Fruit fly (Drosophila melanogaster) whole organism, embryonic: Measurements from ENCODE around the gene Ubi-p63E.
A peak's percentile ranks its signal among the peaks of the same experiment; 100 is the strongest.

Experiments used
- Awh ChIP-seq: fragments of 200-800 bp; sonication (Bioruptor generic); IDR thresholded peaks from 2 replicates; pipeline ENCODE4, ENCODE4 v1.3.6; 2022; ENCODE audit warnings: missing biosample characterization, missing genetic modification characterization
- Blimp-1 ChIP-seq: fragments of 200-800 bp; sonication (Bioruptor generic); optimal IDR thresholded peaks from 3 replicates; lab custom pipeline; 2018; ENCODE audit warnings: missing biosample characterization, missing genetic modification characterization, mild to moderate bottlenecking, moderate library complexity, missing genetic modification reagents
- CG10274 ChIP-seq: fragments of 200-800 bp; sonication (Bioruptor generic); optimal IDR thresholded peaks from 3 replicates; lab custom pipeline; 2017; ENCODE audit warnings: missing biosample characterization, mild to moderate bottlenecking, missing genetic modification characterization
- CG10959 ChIP-seq: fragments of 200-800 bp; sonication (Bioruptor generic); IDR thresholded peaks from 2 replicates; pipeline ENCODE4 v1.3.6; 2022; ENCODE audit warnings: missing biosample characterization, missing genetic modification characterization
- CG12071 ChIP-seq: fragments of 200-800 bp; sonication (Bioruptor generic); optimal IDR thresholded peaks from 3 replicates; lab custom pipeline; 2018; ENCODE audit warnings: missing biosample characterization, mild to moderate bottlenecking, missing genetic modification characterization
- CG12236 ChIP-seq: fragments of 200-800 bp; sonication (Bioruptor generic); optimal IDR thresholded peaks from 2 replicates; lab custom pipeline; 2016; ENCODE audit warnings: missing biosample characterization, missing genetic modification characterization
- CG12659 ChIP-seq: fragments of 200-800 bp; sonication (Bioruptor generic); optimal IDR thresholded peaks from 3 replicates; lab custom pipeline; 2017; ENCODE audit warnings: mild to moderate bottlenecking, missing biosample characterization, missing genetic modification reagents, missing genetic modification characterization
- CG14965 ChIP-seq: fragments of 200-800 bp; sonication (Bioruptor generic); optimal IDR thresholded peaks from 2 replicates; lab custom pipeline; 2016; ENCODE audit warnings: missing biosample characterization, missing genetic modification characterization, borderline replicate concordance
- CG1529 ChIP-seq: fragments of 200-800 bp; sonication (Bioruptor generic); optimal IDR thresholded peaks from 3 replicates; lab custom pipeline; 2018; ENCODE audit warnings: missing biosample characterization, missing genetic modification characterization
- CG15696 ChIP-seq: fragments of 200-800 bp; sonication (Bioruptor generic); optimal IDR thresholded peaks from 2 replicates; lab custom pipeline; 2019; ENCODE audit warnings: missing biosample characterization, mild to moderate bottlenecking, missing genetic modification characterization, moderate library complexity
- CG1603 ChIP-seq: fragments of 200-800 bp; sonication (Bioruptor generic); optimal IDR thresholded peaks from 2 replicates; lab custom pipeline; 2019; ENCODE audit warnings: missing biosample characterization, mild to moderate bottlenecking, missing genetic modification characterization, moderate library complexity
- CG16863 ChIP-seq: fragments of 200-800 bp; sonication (Bioruptor generic); optimal IDR thresholded peaks from 3 replicates; lab custom pipeline; 2016; ENCODE audit warnings: missing biosample characterization, missing genetic modification characterization
- CG2889 ChIP-seq: fragments of 200-800 bp; sonication (Bioruptor generic); IDR thresholded peaks from 3 replicates; pipeline ENCODE4 v1.3.6; 2022; ENCODE audit warnings: missing biosample characterization, missing genetic modification characterization
- CG3407 ChIP-seq: fragments of 200-800 bp; sonication (Bioruptor generic); optimal IDR thresholded peaks from 2 replicates; lab custom pipeline; 2018; ENCODE audit warnings: missing biosample characterization, mild to moderate bottlenecking, missing genetic modification characterization
- CG4404 ChIP-seq: fragments of 200-800 bp; sonication (Bioruptor generic); IDR thresholded peaks from 2 replicates; pipeline ENCODE4 v1.3.6; 2022; ENCODE audit warnings: missing biosample characterization, missing genetic modification characterization
- CG6689 ChIP-seq: fragments of 200-800 bp; sonication (Bioruptor generic); IDR thresholded peaks from 2 replicates; pipeline ENCODE4 v1.3.6; 2022; ENCODE audit warnings: missing biosample characterization, missing genetic modification characterization
- CG7556 ChIP-seq: fragments of 200-800 bp; sonication (Bioruptor generic); optimal IDR thresholded peaks from 2 replicates; lab custom pipeline; 2017; ENCODE audit warnings: missing biosample characterization, mild to moderate bottlenecking, missing genetic modification characterization
- CG7839 ChIP-seq: fragments of 200-800 bp; sonication (Bioruptor generic); optimal IDR thresholded peaks from 3 replicates; lab custom pipeline; 2018; ENCODE audit warnings: missing biosample characterization, mild to moderate bottlenecking, missing genetic modification characterization, moderate library complexity
- CG7928 ChIP-seq: fragments of 200-800 bp; sonication (Bioruptor generic); optimal IDR thresholded peaks from 2 replicates; lab custom pipeline; 2017; ENCODE audit warnings: missing biosample characterization, mild to moderate bottlenecking, missing genetic modification characterization
- CG7963 ChIP-seq: fragments of 200-800 bp; sonication (Bioruptor generic); IDR thresholded peaks from 3 replicates; pipeline ENCODE4 v1.3.6; 2022; ENCODE audit warnings: missing biosample characterization, missing genetic modification characterization; ENCODE audit not compliant: partially characterized antibody
- CG7987 ChIP-seq: fragments of 200-800 bp; sonication (Bioruptor generic); optimal IDR thresholded peaks from 2 replicates; lab custom pipeline; 2018; ENCODE audit warnings: missing biosample characterization, mild to moderate bottlenecking, missing genetic modification characterization, moderate library complexity
- CG8089 ChIP-seq: fragments of 200-800 bp; sonication (Bioruptor generic); optimal IDR thresholded peaks from 3 replicates; lab custom pipeline; 2016; ENCODE audit warnings: missing biosample characterization, missing genetic modification characterization
- CHES-1-like ChIP-seq: fragments of 200-800 bp; sonication (Bioruptor generic); optimal IDR thresholded peaks from 2 replicates; lab custom pipeline; 2016; ENCODE audit warnings: missing biosample characterization, missing genetic modification characterization
- CkIIα-i1 ChIP-seq: fragments of 200-800 bp; sonication (Bioruptor generic); IDR thresholded peaks from 2 replicates; pipeline ENCODE4 v1.3.6; 2022; ENCODE audit warnings: missing biosample characterization, missing genetic modification characterization
- E2f1 ChIP-seq: fragments of 200-800 bp; sonication (Bioruptor generic); IDR thresholded peaks from 2 replicates; pipeline ENCODE4 v1.3.6; 2022; ENCODE audit warnings: missing biosample characterization, missing genetic modification characterization
- Ets65A ChIP-seq: fragments of 200-800 bp; sonication (Bioruptor generic); peaks from one replicate; lab custom pipeline; 2016; ENCODE audit warnings: missing biosample characterization, missing genetic modification characterization
- HmgD ChIP-seq: fragments of 200-800 bp; sonication (Bioruptor generic); optimal IDR thresholded peaks from 3 replicates; lab custom pipeline; 2016; ENCODE audit warnings: missing biosample characterization, missing genetic modification characterization
- Jarid2 ChIP-seq: fragments of 200-800 bp; sonication (Bioruptor generic); optimal IDR thresholded peaks from 3 replicates; lab custom pipeline; 2017; ENCODE audit warnings: mild to moderate bottlenecking, missing biosample characterization, missing genetic modification reagents, missing genetic modification characterization
- Kr ChIP-seq: fragments of 200-800 bp; sonication (Bioruptor generic); optimal IDR thresholded peaks from 2 replicates; lab custom pipeline; 2017; ENCODE audit warnings: missing biosample characterization, mild to moderate bottlenecking, missing genetic modification characterization
- Lhr ChIP-seq: fragments of 200-800 bp; sonication (Bioruptor generic); optimal IDR thresholded peaks from 3 replicates; lab custom pipeline; 2017; ENCODE audit warnings: mild to moderate bottlenecking, missing biosample characterization, missing genetic modification reagents, missing genetic modification characterization
- NK7.1 ChIP-seq: fragments of 200-800 bp; sonication (Bioruptor generic); optimal IDR thresholded peaks from 3 replicates; lab custom pipeline; 2016; ENCODE audit warnings: missing biosample characterization, missing genetic modification characterization
- Nf-YB ChIP-seq: fragments of 200-800 bp; sonication (Bioruptor generic); optimal IDR thresholded peaks from 3 replicates; lab custom pipeline; 2019; ENCODE audit warnings: missing biosample characterization, mild to moderate bottlenecking, missing genetic modification characterization, moderate library complexity
- NfI ChIP-seq: fragments of 200-800 bp; sonication (Bioruptor generic); optimal IDR thresholded peaks from 3 replicates; lab custom pipeline; 2018; ENCODE audit warnings: missing biosample characterization, mild to moderate bottlenecking, missing genetic modification characterization, moderate library complexity
- Optix ChIP-seq: fragments of 200-800 bp; sonication (Bioruptor generic); IDR thresholded peaks from 3 replicates; pipeline ENCODE4 v1.3.6; 2022; ENCODE audit warnings: missing biosample characterization, missing genetic modification characterization
- Ptx1 ChIP-seq: fragments of 200-800 bp; sonication (Bioruptor generic); IDR thresholded peaks from 2 replicates; pipeline ENCODE4 v1.3.6; 2022; ENCODE audit warnings: missing biosample characterization, missing genetic modification characterization
- Trl ChIP-seq, 3 experiments: fragments of >200 bp in 2 of 3; fragments of 200-800 bp in 1 of 3; sonication (Bioruptor generic) in 1 of 3; optimal IDR thresholded peaks; 2 replicates in 1 of 3; 3 replicates in 2 of 3; lab custom pipeline; 2016 to 2017; ENCODE audit warnings: missing biosample characterization in 1 of 3, missing genetic modification characterization in 1 of 3
- ap ChIP-seq: fragments of 200-800 bp; sonication (Bioruptor generic); IDR thresholded peaks from 2 replicates; pipeline ENCODE4 v1.3.6; 2022; ENCODE audit warnings: missing biosample characterization, missing genetic modification characterization
- ase ChIP-seq: fragments of 200-800 bp; sonication (Bioruptor generic); IDR thresholded peaks from 3 replicates; pipeline ENCODE4 v1.3.6; 2022; ENCODE audit warnings: missing biosample characterization, missing genetic modification characterization
- cad ChIP-seq: fragments of >200 bp; optimal IDR thresholded peaks from 2 replicates; lab custom pipeline; 2017; ENCODE audit warnings: missing biosample characterization, missing genetic modification characterization
- cg ChIP-seq: fragments of 200-800 bp; sonication (Bioruptor generic); optimal IDR thresholded peaks from 3 replicates; lab custom pipeline; 2019; ENCODE audit warnings: missing biosample characterization, mild to moderate bottlenecking, missing genetic modification characterization, moderate library complexity
- fd102C ChIP-seq: fragments of 200-800 bp; sonication (Bioruptor generic); optimal IDR thresholded peaks from 2 replicates; lab custom pipeline; 2018; ENCODE audit warnings: missing biosample characterization, mild to moderate bottlenecking, missing genetic modification characterization, moderate library complexity
- onecut ChIP-seq: fragments of 200-800 bp; sonication (Bioruptor generic); IDR thresholded peaks from 2 replicates; pipeline ENCODE4 v1.3.6; 2022; ENCODE audit warnings: missing biosample characterization, missing genetic modification characterization
- pzg ChIP-seq: fragments of 200-800 bp; sonication (Bioruptor generic); optimal IDR thresholded peaks from 3 replicates; lab custom pipeline; 2018; ENCODE audit warnings: missing biosample characterization, mild to moderate bottlenecking, missing genetic modification characterization, moderate library complexity
- ranshi ChIP-seq: fragments of 200-800 bp; sonication (Bioruptor generic); IDR thresholded peaks from 2 replicates; pipeline ENCODE4 v1.3.6; 2022; ENCODE audit warnings: missing biosample characterization, missing genetic modification characterization
- sens ChIP-seq: fragments of 200-800 bp; sonication (Bioruptor generic); peaks from one replicate; lab custom pipeline; 2016; ENCODE audit warnings: missing biosample characterization, missing genetic modification characterization
- ssp ChIP-seq: fragments of 200-800 bp; sonication (Bioruptor generic); IDR thresholded peaks from 2 replicates; pipeline ENCODE4 v1.3.6; 2022; ENCODE audit warnings: missing biosample characterization, missing genetic modification characterization
- trh ChIP-seq: fragments of 200-800 bp; sonication (Bioruptor generic); optimal IDR thresholded peaks from 2 replicates; lab custom pipeline; 2016; ENCODE audit warnings: missing biosample characterization, missing genetic modification characterization
- ttk ChIP-seq: fragments of 200-800 bp; sonication (Bioruptor generic); IDR thresholded peaks from 2 replicates; pipeline ENCODE4 v2.1.2; 2022; ENCODE audit warnings: missing biosample characterization, missing genetic modification characterization
- tup ChIP-seq: fragments of 200-800 bp; sonication (Bioruptor generic); optimal IDR thresholded peaks from 2 replicates; lab custom pipeline; 2016; ENCODE audit warnings: missing biosample characterization, mild to moderate bottlenecking, missing genetic modification characterization, moderate library complexity
- vvl ChIP-seq: fragments of 200-800 bp; sonication (Bioruptor generic); IDR thresholded peaks from 2 replicates; pipeline ENCODE4 v1.3.6; 2022; ENCODE audit warnings: missing biosample characterization, missing genetic modification characterization
- zf30C ChIP-seq: fragments of 200-800 bp; sonication (Bioruptor generic); optimal IDR thresholded peaks from 3 replicates; lab custom pipeline; 2018; ENCODE audit warnings: missing biosample characterization, mild to moderate bottlenecking, missing genetic modification characterization

The Ubi-p63E gene

DNA sequence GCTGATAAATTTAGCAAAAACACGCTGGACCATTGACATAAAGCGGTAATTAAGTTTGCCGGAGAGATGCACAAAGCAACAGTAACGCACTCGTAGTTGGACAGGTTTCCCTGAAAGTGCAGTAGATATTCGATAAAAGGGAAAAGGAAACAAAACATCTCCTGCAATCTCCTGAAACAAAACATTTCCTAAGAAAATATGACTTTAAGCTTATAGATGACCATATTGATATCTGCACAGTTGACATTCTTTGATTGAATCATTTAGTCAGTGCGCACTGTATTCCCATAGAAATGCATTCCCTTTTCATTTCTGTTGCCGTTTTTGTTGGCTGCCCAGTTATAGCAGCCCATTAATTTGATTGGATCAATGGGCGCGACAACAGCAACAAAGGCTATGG lies 50.1 kb downstream of the Ubi-p63E start (continued):
- peak; percentile 56 for TF ChIP-seq Blimp-1 (GFP tag; lab: Kevin White, UChicago)
- TF ChIP-seq CG12659 (GFP tag; lab: Kevin White, UChicago) = peak; percentile 30
- no peak for TF ChIP-seq Jarid2 (GFP tag; lab: Kevin White, UChicago)
- TF ChIP-seq Kr (GFP tag; lab: Kevin White, UChicago) = no peak
- peak; percentile 47 for TF ChIP-seq CG3407 (GFP tag; lab: Kevin White, UChicago)
- TF ChIP-seq onecut (GFP tag; lab: Robert Waterston, UW) = peak; percentile 40
- TF ChIP-seq Awh (GFP tag; lab: Robert Waterston, UW) = peak; percentile 90
- TF ChIP-seq CG7556 (GFP tag; lab: Kevin White, UChicago) = peak; percentile 22
- TF ChIP-seq Nf-YB (GFP tag; lab: Kevin White, UChicago) = peak; percentile 65
- no peak for TF ChIP-seq cg
- peak; percentile 87 for TF ChIP-seq CG1603 (tag; lab: Kevin White, UChicago)
- TF ChIP-seq CG2889 (GFP tag; lab: Robert Waterston, UW) = no peak
- TF ChIP-seq trh (GFP tag; lab: Kevin White, UChicago) = peak; percentile 7
- peak; percentile 72 for TF ChIP-seq CG6689
- no peak for TF ChIP-seq CG7928
- TF ChIP-seq CG7963 (GFP tag; lab: Robert Waterston, UW) = no peak
- peak; percentile 69 for TF ChIP-seq ttk (GFP tag; lab: Robert Waterston, UW)
- TF ChIP-seq fd102C (GFP tag; lab: Kevin White, UChicago) = peak; percentile 32
- peak; percentile 59 for TF ChIP-seq CG15696 (tag; lab: Kevin White, UChicago)
- peak; percentile 42 for TF ChIP-seq tup (GFP tag; lab: Kevin White, UChicago)
- peak; percentile 35 for TF ChIP-seq CG7839 (tag; lab: Kevin White, UChicago)
- peak; percentile 18 for TF ChIP-seq Lhr (GFP tag; lab: Kevin White, UChicago)
- peak; percentile 50 for TF ChIP-seq ap (GFP tag; lab: Robert Waterston, UW)
- TF ChIP-seq CG14965 (GFP tag; lab: Kevin White, UChicago) = no peak
- TF ChIP-seq NfI (GFP tag; lab: Kevin White, UChicago) = peak; percentile 44
- TF ChIP-seq pzg (GFP tag; lab: Kevin White, UChicago) = no peak
- TF ChIP-seq CG1529 (GFP tag; lab: Kevin White, UChicago) = peak; percentile 67
- peak; percentile 30; the same call in 1 of the 2 replicates for TF ChIP-seq ranshi (GFP tag; lab: Robert Waterston, UW)
- TF ChIP-seq CkIIα-i1 (GFP tag; lab: Robert Waterston, UW) = no peak
- TF ChIP-seq E2f1 (GFP tag; lab: Robert Waterston, UW) = peak; percentile 14; the same call in 1 of the 2 replicates
- TF ChIP-seq CG10274 (GFP tag; lab: Kevin White, UChicago) = no peak
- TF ChIP-seq HmgD = no peak
- TF ChIP-seq sens (GFP tag; lab: Kevin White, UChicago) = peak; percentile 85
- no peak for TF ChIP-seq ssp (GFP tag; lab: Robert Waterston, UW)
- TF ChIP-seq CG4404 (GFP tag; lab: Robert Waterston, UW) = peak; percentile 51
- TF ChIP-seq cad (GFP tag; lab: Kevin White, UChicago) = no peak
- no peak for TF ChIP-seq CG7987 (GFP tag; lab: Kevin White, UChicago)
- no peak for TF ChIP-seq Trl (optimal IDR thresholded peaks at IDR 0.05; lab: Kevin White, UChicago)
- TF ChIP-seq Trl (GFP tag; optimal IDR thresholded peaks at IDR 0.05; lab: Kevin White, UChicago) = peak; percentile 1
- peak; percentile 36; the same call in 1 of the 2 replicates for TF ChIP-seq Ptx1 (GFP tag; lab: Robert Waterston, UW)
- TF ChIP-seq NK7.1 = no peak
- TF ChIP-seq CG10959 (GFP tag; lab: Robert Waterston, UW) = peak; percentile 56
- TF ChIP-seq Optix (GFP tag; lab: Robert Waterston, UW) = no peak
- peak; percentile 80 for TF ChIP-seq vvl
- no peak for TF ChIP-seq CG12071 (GFP tag; lab: Kevin White, UChicago)
- TF ChIP-seq CG16863 (GFP tag; lab: Kevin White, UChicago) = peak; percentile 63
- no peak for TF ChIP-seq zf30C
- peak; percentile 5 for TF ChIP-seq CHES-1-like (GFP tag; lab: Kevin White, UChicago)
- TF ChIP-seq CG8089 (GFP tag; lab: Kevin White, UChicago) = peak; percentile 60
- TF ChIP-seq CG12236 (GFP tag; lab: Kevin White, UChicago) = peak; percentile 23
- 0 out of 3 replicates have a peak, but pooled peaks have one; percentile 34 for TF ChIP-seq ase
- no peak for TF ChIP-seq Ets65A (GFP tag; lab: Kevin White, UChicago)
